Fruit fly (Drosophila melanogaster) whole organism, embryonic: ENCODE measurements around the gene c12.2.

Experiments
- Abd-B ChIP-seq: fragments of 200-800 bp; sonication (Bioruptor generic); optimal IDR thresholded peaks from 2 replicates; lab custom pipeline; 2018; ENCODE audit warnings: missing biosample characterization, mild to moderate bottlenecking, missing genetic modification characterization, moderate library complexity
- Atf6 ChIP-seq: fragments of 200-800 bp; sonication (Bioruptor generic); IDR thresholded peaks from 2 replicates; pipeline ENCODE4 v1.3.6; 2022; ENCODE audit warnings: missing biosample characterization, missing genetic modification characterization
- BtbVII ChIP-seq: fragments of 200-800 bp; sonication (Bioruptor generic); optimal IDR thresholded peaks from 3 replicates; lab custom pipeline; 2017; ENCODE audit warnings: missing biosample characterization, mild to moderate bottlenecking, missing genetic modification characterization
- CG1024 ChIP-seq: fragments of 200-800 bp; sonication (Bioruptor generic); IDR thresholded peaks from 2 replicates; pipeline ENCODE4 v1.3.6; 2022; ENCODE audit warnings: missing biosample characterization, missing genetic modification characterization
- CG10979 ChIP-seq: fragments of 200-800 bp; sonication (Bioruptor generic); optimal IDR thresholded peaks from 2 replicates; lab custom pipeline; 2018; ENCODE audit warnings: missing biosample characterization, mild to moderate bottlenecking, missing genetic modification characterization, moderate library complexity
- CG12104 ChIP-seq: fragments of 200-800 bp; sonication (Bioruptor generic); optimal IDR thresholded peaks from 3 replicates; lab custom pipeline; 2016; ENCODE audit warnings: missing biosample characterization, missing genetic modification characterization
- CG14667 ChIP-seq: fragments of 200-800 bp; sonication (Bioruptor generic); IDR thresholded peaks from 2 replicates; pipeline ENCODE4 v1.3.6; 2022; ENCODE audit warnings: missing biosample characterization, missing genetic modification characterization
- CG14860 ChIP-seq: fragments of 200-800 bp; sonication (Bioruptor generic); IDR thresholded peaks from 3 replicates; pipeline ENCODE4 v1.3.6; 2022; ENCODE audit warnings: missing biosample characterization, missing genetic modification characterization; ENCODE audit not compliant: partially characterized antibody
- CG1602 ChIP-seq: fragments of 200-800 bp; sonication (Bioruptor generic); optimal IDR thresholded peaks from 3 replicates; lab custom pipeline; 2016; ENCODE audit warnings: missing biosample characterization, missing genetic modification characterization
- CG16813 ChIP-seq: fragments of 200-800 bp; sonication (Bioruptor generic); IDR thresholded peaks from 3 replicates; pipeline ENCODE4 v1.3.6; 2022; ENCODE audit warnings: missing biosample characterization, missing genetic modification characterization; ENCODE audit not compliant: partially characterized antibody
- CG18476 ChIP-seq: fragments of 200-800 bp; sonication (Bioruptor generic); optimal IDR thresholded peaks from 2 replicates; lab custom pipeline; 2016; ENCODE audit warnings: missing biosample characterization, mild to moderate bottlenecking, missing genetic modification characterization
- CG4404 ChIP-seq: fragments of 200-800 bp; sonication (Bioruptor generic); IDR thresholded peaks from 2 replicates; pipeline ENCODE4 v1.3.6; 2022; ENCODE audit warnings: missing biosample characterization, missing genetic modification characterization
- CG4424 ChIP-seq: fragments of 200-800 bp; sonication (Bioruptor generic); optimal IDR thresholded peaks from 3 replicates; lab custom pipeline; 2016; ENCODE audit warnings: missing biosample characterization, missing genetic modification characterization
- CG5953 ChIP-seq: fragments of 200-800 bp; sonication (Bioruptor generic); IDR thresholded peaks from 2 replicates; pipeline ENCODE4 v1.3.6; 2022; ENCODE audit warnings: missing biosample characterization, missing genetic modification characterization
- CG6654 ChIP-seq: fragments of 200-800 bp; sonication (Bioruptor generic); optimal IDR thresholded peaks from 2 replicates; lab custom pipeline; 2017; ENCODE audit warnings: missing biosample characterization, mild to moderate bottlenecking, missing genetic modification characterization
- CG7357 ChIP-seq: fragments of 200-800 bp; sonication (Bioruptor generic); IDR thresholded peaks from 3 replicates; pipeline ENCODE4 v1.3.6; 2022; ENCODE audit warnings: missing biosample characterization, missing genetic modification characterization
- CG9215 ChIP-seq: fragments of 200-800 bp; sonication (Bioruptor generic); IDR thresholded peaks from 2 replicates; pipeline ENCODE4 v1.3.6; 2022; ENCODE audit warnings: missing biosample characterization, missing genetic modification characterization
- CG9437 ChIP-seq: fragments of 200-800 bp; sonication (Bioruptor generic); optimal IDR thresholded peaks from 2 replicates; lab custom pipeline; 2018; ENCODE audit warnings: missing biosample characterization, mild to moderate bottlenecking, missing genetic modification characterization
- GATAe ChIP-seq: fragments of 200-800 bp; sonication (Bioruptor generic); conservative IDR thresholded peaks from 2 replicates; pipeline ENCODE4 v1.3.6; 2022; ENCODE audit warnings: missing biosample characterization, missing genetic modification characterization
- Jarid2 ChIP-seq: fragments of 200-800 bp; sonication (Bioruptor generic); optimal IDR thresholded peaks from 3 replicates; lab custom pipeline; 2017; ENCODE audit warnings: mild to moderate bottlenecking, missing biosample characterization, missing genetic modification reagents, missing genetic modification characterization
- Meics ChIP-seq: fragments of 200-800 bp; sonication (Bioruptor generic); optimal IDR thresholded peaks from 2 replicates; lab custom pipeline; 2017; ENCODE audit warnings: missing biosample characterization, mild to moderate bottlenecking, missing genetic modification characterization
- Poxn ChIP-seq: fragments of 200-800 bp; sonication (Bioruptor generic); IDR thresholded peaks from 2 replicates; pipeline ENCODE4 v1.3.6; 2022; ENCODE audit warnings: missing biosample characterization, missing genetic modification characterization
- Ptx1 ChIP-seq: fragments of 200-800 bp; sonication (Bioruptor generic); IDR thresholded peaks from 2 replicates; pipeline ENCODE4 v1.3.6; 2022; ENCODE audit warnings: missing biosample characterization, missing genetic modification characterization
- Sox102F ChIP-seq: fragments of 200-800 bp; sonication (Bioruptor generic); optimal IDR thresholded peaks from 2 replicates; lab custom pipeline; 2018; ENCODE audit warnings: missing biosample characterization, mild to moderate bottlenecking, missing genetic modification characterization, moderate library complexity
- abd-A ChIP-seq: fragments of 200-800 bp; sonication (Bioruptor generic); optimal IDR thresholded peaks from 3 replicates; lab custom pipeline; 2019; ENCODE audit warnings: missing biosample characterization, mild to moderate bottlenecking, missing genetic modification characterization, moderate library complexity
- btn ChIP-seq: fragments of 200-800 bp; sonication (Bioruptor generic); optimal IDR thresholded peaks from 2 replicates; lab custom pipeline; 2016; ENCODE audit warnings: missing biosample characterization, missing genetic modification characterization
- cato ChIP-seq: fragments of 200-800 bp; sonication (Bioruptor generic); optimal IDR thresholded peaks from 2 replicates; lab custom pipeline; 2016; ENCODE audit warnings: missing biosample characterization, missing genetic modification characterization, borderline replicate concordance
- cg ChIP-seq: fragments of 200-800 bp; sonication (Bioruptor generic); optimal IDR thresholded peaks from 3 replicates; lab custom pipeline; 2019; ENCODE audit warnings: missing biosample characterization, mild to moderate bottlenecking, missing genetic modification characterization, moderate library complexity
- chinmo ChIP-seq: fragments of 200-800 bp; sonication (Bioruptor generic); IDR thresholded peaks from 4 replicates; pipeline ENCODE4 v1.3.6; 2022; ENCODE audit warnings: missing biosample characterization, missing genetic modification characterization; ENCODE audit not compliant: partially characterized antibody
- cwo ChIP-seq: fragments of 200-800 bp; sonication (Bioruptor generic); optimal IDR thresholded peaks from 3 replicates; lab custom pipeline; 2017; ENCODE audit warnings: missing biosample characterization, missing genetic modification characterization, mild to moderate bottlenecking, moderate library complexity, missing genetic modification reagents
- en ChIP-seq: fragments of 200-800 bp; sonication (Bioruptor generic); optimal IDR thresholded peaks from 2 replicates; lab custom pipeline; 2016; ENCODE audit warnings: missing biosample characterization, missing genetic modification characterization
- eve ChIP-seq, 2 experiments: fragments of >200 bp; optimal IDR thresholded peaks; 2 replicates each; lab custom pipeline; 2017; ENCODE audit warnings: missing biosample characterization in 2 of 2, missing genetic modification characterization in 2 of 2
- gem ChIP-seq: fragments of 200-800 bp; sonication (Bioruptor generic); optimal IDR thresholded peaks from 2 replicates; lab custom pipeline; 2019; ENCODE audit warnings: missing biosample characterization, mild to moderate bottlenecking, missing genetic modification characterization, moderate library complexity
- h ChIP-seq: fragments of >200 bp; optimal IDR thresholded peaks from 2 replicates; lab custom pipeline; 2017
- jing ChIP-seq: fragments of 200-800 bp; sonication (Bioruptor generic); optimal IDR thresholded peaks from 2 replicates; lab custom pipeline; 2018; ENCODE audit warnings: missing biosample characterization, mild to moderate bottlenecking, missing genetic modification characterization
- kah ChIP-seq: fragments of 200-800 bp; sonication (Bioruptor generic); optimal IDR thresholded peaks from 2 replicates; lab custom pipeline; 2018; ENCODE audit warnings: missing biosample characterization, mild to moderate bottlenecking, missing genetic modification characterization
- kay ChIP-seq: fragments of 200-800 bp; sonication (Bioruptor generic); optimal IDR thresholded peaks from 2 replicates; lab custom pipeline; 2016; ENCODE audit warnings: missing biosample characterization, missing genetic modification characterization
- org-1 ChIP-seq: fragments of 200-800 bp; sonication (Bioruptor generic); optimal IDR thresholded peaks from 2 replicates; lab custom pipeline; 2017; ENCODE audit warnings: missing biosample characterization, missing genetic modification characterization
- pan ChIP-seq, 4 experiments: fragments of >200 bp in 3 of 4; fragments of 200-800 bp in 1 of 4; sonication (Bioruptor generic) in 1 of 4; optimal IDR thresholded peaks in 3 of 4; IDR thresholded peaks in 1 of 4; 2 replicates each; pipeline versions ENCODE4 v1.3.6 to Lab custom; 2017 to 2022; ENCODE audit warnings: missing biosample characterization in 2 of 4, missing genetic modification characterization in 2 of 4, mixed read lengths in 1 of 4
- pfk ChIP-seq: fragments of 200-800 bp; sonication (Bioruptor generic); optimal IDR thresholded peaks from 2 replicates; lab custom pipeline; 2018; ENCODE audit warnings: missing biosample characterization, mild to moderate bottlenecking, missing genetic modification characterization, moderate library complexity
- pita ChIP-seq: fragments of 200-800 bp; sonication (Bioruptor generic); optimal IDR thresholded peaks from 2 replicates; lab custom pipeline; 2017; ENCODE audit warnings: missing biosample characterization, mild to moderate bottlenecking, missing genetic modification characterization
- repo ChIP-seq: fragments of 200-800 bp; sonication (Bioruptor generic); optimal IDR thresholded peaks from 2 replicates; lab custom pipeline; 2016; ENCODE audit warnings: missing biosample characterization, missing genetic modification characterization
- run ChIP-seq: fragments of 200-800 bp; sonication (Bioruptor generic); optimal IDR thresholded peaks from 3 replicates; lab custom pipeline; 2018; ENCODE audit warnings: missing biosample characterization, mild to moderate bottlenecking, missing genetic modification characterization
- slbo ChIP-seq: fragments of 200-800 bp; sonication (Bioruptor generic); IDR thresholded peaks from 2 replicates; pipeline ENCODE4 v1.3.6; 2022; ENCODE audit warnings: missing biosample characterization, missing genetic modification characterization
- sna ChIP-seq: fragments of 200-800 bp; sonication (Bioruptor generic); IDR thresholded peaks from 2 replicates; pipeline ENCODE4 v1.3.6; 2022; ENCODE audit warnings: missing biosample characterization, missing genetic modification characterization; ENCODE audit not compliant: partially characterized antibody
- tgo ChIP-seq: fragments of 200-800 bp; sonication (Bioruptor generic); IDR thresholded peaks from 3 replicates; pipeline ENCODE4 v1.3.6; 2022; ENCODE audit warnings: missing biosample characterization, missing genetic modification characterization
- trem ChIP-seq: fragments of 200-800 bp; optimal IDR thresholded peaks from 3 replicates; lab custom pipeline; 2019; ENCODE audit warnings: missing biosample characterization, mild to moderate bottlenecking, missing genetic modification characterization, moderate library complexity
- tx ChIP-seq: fragments of 200-800 bp; sonication (Bioruptor generic); optimal IDR thresholded peaks from 2 replicates; lab custom pipeline; 2016; ENCODE audit warnings: missing biosample characterization, missing genetic modification characterization
- vfl ChIP-seq: fragments of 200-800 bp; sonication (Bioruptor generic); optimal IDR thresholded peaks from 2 replicates; lab custom pipeline; 2016; ENCODE audit warnings: missing biosample characterization, missing genetic modification characterization
- vnd ChIP-seq: fragments of 200-800 bp; sonication (Bioruptor generic); IDR thresholded peaks from 3 replicates; pipeline ENCODE4 v1.3.6; 2022; ENCODE audit warnings: missing biosample characterization, missing genetic modification characterization; ENCODE audit not compliant: partially characterized antibody
- wdn ChIP-seq: fragments of 200-800 bp; sonication (Bioruptor generic); IDR thresholded peaks from 2 replicates; pipeline ENCODE4 v1.3.6; 2022; ENCODE audit warnings: missing biosample characterization, missing genetic modification characterization

c12.2 gene

dm6 chrX:9319140-9319539 lies at the start of gene c12.2, which contains the start of gene c12.1 (continued):
- TF ChIP-seq sna (GFP tag; lab: Robert Waterston, UW) (no peak), btn (no peak), CG16813 (GFP tag; lab: Robert Waterston, UW) (peak; percentile 54; the same call in 2 of the 3 replicates), CG10979 (tag; lab: Kevin White, UChicago) (no peak), Jarid2 (GFP tag; lab: Kevin White, UChicago) (peak; percentile 30), Meics (GFP tag; lab: Kevin White, UChicago) (no peak), CG1024 (GFP tag; lab: Robert Waterston, UW) (no peak), abd-A (tag; lab: Kevin White, UChicago) (no peak), gem (tag; lab: Kevin White, UChicago) (no peak), CG6654 (GFP tag; lab: Kevin White, UChicago) (no peak), repo (GFP tag; lab: Kevin White, UChicago) (no peak), org-1 (GFP tag; lab: Kevin White, UChicago) (no peak), CG14860 (GFP tag; lab: Robert Waterston, UW) (peak; percentile 60), chinmo (GFP tag; lab: Robert Waterston, UW) (0 out of 4 replicates have a peak, but pooled peaks have one; percentile 10), GATAe (GFP tag; lab: Robert Waterston, UW) (peak; percentile 87), vnd (peak; percentile 47; the same call in 1 of the 3 replicates), wdn (GFP tag; lab: Robert Waterston, UW) (no peak), en (GFP tag; lab: Kevin White, UChicago) (no peak), pita (GFP tag; lab: Kevin White, UChicago) (peak; percentile 68), trem (tag; lab: Kevin White, UChicago) (peak; percentile 74), Sox102F (GFP tag; lab: Kevin White, UChicago) (no peak), tgo (GFP tag; lab: Robert Waterston, UW) (no peak), cwo (GFP tag; lab: Kevin White, UChicago) (no peak), Ptx1 (GFP tag; lab: Robert Waterston, UW) (no peak), CG9437 (GFP tag; lab: Kevin White, UChicago) (no peak), Abd-B (GFP tag; lab: Kevin White, UChicago) (peak; percentile 19), pan (optimal IDR thresholded peaks at IDR 0.05; lab: Kevin White, UChicago) (no peak), pan (GFP tag; optimal IDR thresholded peaks at IDR 0.05 in 1 of 2, IDR thresholded peaks at IDR 0.05 in 1 of 2) (no peak), jing (GFP tag; lab: Kevin White, UChicago) (no peak), run (tag; lab: Kevin White, UChicago) (no peak), CG4424 (no peak), h (lab: Kevin White, UChicago) (no peak), eve (GFP tag; optimal IDR thresholded peaks at IDR 0.05; lab: Kevin White, UChicago) (no peak), tx (no peak), CG1602 (GFP tag; lab: Kevin White, UChicago) (no peak), Poxn (no peak), CG14667 (GFP tag; lab: Robert Waterston, UW) (no peak), CG18476 (GFP tag; lab: Kevin White, UChicago) (no peak), kay (GFP tag; lab: Kevin White, UChicago) (no peak), CG7357 (GFP tag; lab: Robert Waterston, UW) (no peak), CG9215 (GFP tag; lab: Robert Waterston, UW) (no peak), vfl (GFP tag; lab: Kevin White, UChicago) (no peak), cato (GFP tag; lab: Kevin White, UChicago) (no peak), CG12104 (no peak), cg (GFP tag; lab: Kevin White, UChicago) (no peak), BtbVII (GFP tag; lab: Kevin White, UChicago) (no peak), CG5953 (GFP tag; lab: Robert Waterston, UW) (no peak), kah (GFP tag; lab: Kevin White, UChicago) (peak; percentile 82), pfk (GFP tag; lab: Kevin White, UChicago) (no peak), Atf6 (no peak), slbo (GFP tag; lab: Robert Waterston, UW) (no peak), CG4404 (GFP tag; lab: Robert Waterston, UW) (no peak)
